Fruit fly (Drosophila melanogaster): Measurements from ENCODE around the gene hiw.

The hiw gene

dm6 chrX:15023826-15024545 is 39.2 kb downstream of the hiw start, which contains the start of gene be (continued):
- TF ChIP-seq Mes4 (GFP tag; optimal IDR thresholded peaks at IDR 0.05) = no peak
- peak; percentile 78 for TF ChIP-seq chm (GFP tag; IDR thresholded peaks at IDR 0.05)
- TF ChIP-seq Fer1 (GFP tag; optimal IDR thresholded peaks at IDR 0.05) = peak; percentile 22
- peak; percentile 57 for TF ChIP-seq D19A (tag; optimal IDR thresholded peaks at IDR 0.05)
- peak; percentile 36; the same call in 1 of the 2 replicates for TF ChIP-seq wor (GFP tag; IDR thresholded peaks at IDR 0.05)
- 0 out of 2 replicates have a peak, but pooled peaks have one; percentile 21 for TF ChIP-seq sim (GFP tag; IDR thresholded peaks at IDR 0.05)
- TF ChIP-seq CG2202 (tag; optimal IDR thresholded peaks at IDR 0.05) = no peak
- peak; percentile 47 for TF ChIP-seq esg (GFP tag; conservative IDR thresholded peaks at IDR 0.05)
- peak; percentile 16 for TF ChIP-seq tio (GFP tag; optimal IDR thresholded peaks at IDR 0.05)
- peak; percentile 54 for TF ChIP-seq CG10543 (GFP tag; optimal IDR thresholded peaks at IDR 0.05)
- peak; percentile 11 for TF ChIP-seq yki (optimal IDR thresholded peaks at IDR 0.05)
- TF ChIP-seq ind (GFP tag; optimal IDR thresholded peaks at IDR 0.05) = peak; percentile 29
- peak; percentile 66 for TF ChIP-seq Blimp-1 (GFP tag; optimal IDR thresholded peaks at IDR 0.05)
- TF ChIP-seq ara (GFP tag; IDR thresholded peaks at IDR 0.05) = 0 out of 2 replicates have a peak, but pooled peaks have one; percentile 32
- TF ChIP-seq CG4404 (GFP tag; IDR thresholded peaks at IDR 0.05) = peak; percentile 62
- TF ChIP-seq Dek (tag; optimal IDR thresholded peaks at IDR 0.05) = peak; percentile 59
- peak; percentile 58 for TF ChIP-seq trem (tag; optimal IDR thresholded peaks at IDR 0.05)
- no peak for TF ChIP-seq dimm (GFP tag; IDR thresholded peaks at IDR 0.05)
- TF ChIP-seq Xbp1 (GFP tag; optimal IDR thresholded peaks at IDR 0.05) = peak; percentile 41
- peak; percentile 41 for TF ChIP-seq Rfx (GFP tag; IDR thresholded peaks at IDR 0.05)
- TF ChIP-seq CG5180 (GFP tag; optimal IDR thresholded peaks at IDR 0.05) = peak; percentile 52
- TF ChIP-seq Deaf1 (tag; optimal IDR thresholded peaks at IDR 0.05) = peak; percentile 63
- no peak for TF ChIP-seq unc-4 (GFP tag; IDR thresholded peaks at IDR 0.05; ENCODE audit: partially characterized antibody)
- peak; percentile 69 for TF ChIP-seq CG30020 (tag; optimal IDR thresholded peaks at IDR 0.05)
- TF ChIP-seq CG14014 (GFP tag; IDR thresholded peaks at IDR 0.05) = peak; percentile 64
- TF ChIP-seq unpg (GFP tag; optimal IDR thresholded peaks at IDR 0.05) = peak; percentile 41
- no peak for TF ChIP-seq so (GFP tag; IDR thresholded peaks at IDR 0.05)
- 0 out of 3 replicates have a peak, but pooled peaks have one; percentile 29 for TF ChIP-seq otp (GFP tag; IDR thresholded peaks at IDR 0.05)
- peak; percentile 86 for TF ChIP-seq CG13424 (tag; optimal IDR thresholded peaks at IDR 0.05)
- TF ChIP-seq HmgZ (tag; optimal IDR thresholded peaks at IDR 0.05) = no peak
- TF ChIP-seq Oli (tag; optimal IDR thresholded peaks at IDR 0.05) = peak; percentile 66
- peak; percentile 61 for TF ChIP-seq tap (tag; optimal IDR thresholded peaks at IDR 0.05)
- peak; percentile 73 for TF ChIP-seq CG12104 (GFP tag; optimal IDR thresholded peaks at IDR 0.05)
- peak; percentile 96 for TF ChIP-seq CG18262 (tag; optimal IDR thresholded peaks at IDR 0.05)
- TF ChIP-seq nerfin-1 (tag; optimal IDR thresholded peaks at IDR 0.05) = peak; percentile 61
- no peak for TF ChIP-seq ac (GFP tag; optimal IDR thresholded peaks at IDR 0.05)
- peak in 1 of 2 experiments; percentile 29 for TF ChIP-seq dpn (GFP tag; optimal IDR thresholded peaks at IDR 0.05)
- no peak for TF ChIP-seq da (GFP tag; optimal IDR thresholded peaks at IDR 0.05)
- peak; percentile 75 for TF ChIP-seq lmd (GFP tag; IDR thresholded peaks at IDR 0.05)
- TF ChIP-seq CG12391 (tag; optimal IDR thresholded peaks at IDR 0.05) = peak; percentile 88
- peak; percentile 81 for TF ChIP-seq Jarid2 (GFP tag; optimal IDR thresholded peaks at IDR 0.05)
- peak; percentile 44; the same call in 1 of the 2 replicates for TF ChIP-seq al (GFP tag; IDR thresholded peaks at IDR 0.05)
- 0 out of 3 replicates have a peak, but pooled peaks have one; percentile 15 for TF ChIP-seq gce (GFP tag; IDR thresholded peaks at IDR 0.05)
- peak; percentile 92 for TF ChIP-seq CoRest (tag; optimal IDR thresholded peaks at IDR 0.05)
- peak; percentile 32; the same call in 1 of the 2 replicates for TF ChIP-seq klu (GFP tag; IDR thresholded peaks at IDR 0.05)
- peak; percentile 19 for TF ChIP-seq org-1 (GFP tag; optimal IDR thresholded peaks at IDR 0.05)
- peak; percentile 15 for TF ChIP-seq CG8281 (tag; optimal IDR thresholded peaks at IDR 0.05)
- TF ChIP-seq CG14710 (tag; optimal IDR thresholded peaks at IDR 0.05) = peak; percentile 87
- peak; percentile 16 for TF ChIP-seq pros (GFP tag; optimal IDR thresholded peaks at IDR 0.05)
